Worm (Caenorhabditis elegans) whole organism, early embryonic: ENCODE data around the gene chil-1.

Experiments
- B0310.2 ChIP-seq: sonication (generic microtip); optimal IDR thresholded peaks from 2 replicates; lab custom pipeline; 2016; ENCODE audit warnings: mild to moderate bottlenecking, missing genetic modification characterization, missing compliant biosample characterization
- F13C5.2 ChIP-seq: sonication (generic microtip); optimal IDR thresholded peaks from 2 replicates; lab custom pipeline; 2017; ENCODE audit warnings: mild to moderate bottlenecking, missing genetic modification characterization, inconsistent platforms, missing compliant biosample characterization
- aly-1 ChIP-seq: sonication (generic microtip); optimal IDR thresholded peaks from 2 replicates; lab custom pipeline; 2016; ENCODE audit warnings: missing genetic modification characterization, missing compliant biosample characterization
- ama-1 ChIP-seq: fragments of 150-350 bp; optimal IDR thresholded peaks from 2 replicates; lab custom pipeline; 2014
- ceh-13 ChIP-seq: fragments of 200-800 bp; sonication (Bioruptor generic); optimal IDR thresholded peaks from 2 replicates; lab custom pipeline; 2018; ENCODE audit warnings: mild to moderate bottlenecking, missing genetic modification characterization, missing compliant biosample characterization
- ceh-36 ChIP-seq: sonication (generic microtip); optimal IDR thresholded peaks from 2 replicates; lab custom pipeline; 2016; ENCODE audit warnings: missing genetic modification characterization, inconsistent platforms, missing compliant biosample characterization
- ets-7 ChIP-seq: sonication (generic microtip); optimal IDR thresholded peaks from 2 replicates; lab custom pipeline; 2016; ENCODE audit warnings: missing genotype, missing genetic modification characterization, missing compliant biosample characterization
- flt-1 ChIP-seq: fragments of 200-800 bp; sonication (Bioruptor generic); IDR thresholded peaks from 2 replicates; pipeline ENCODE4 v1.3.6; 2022; ENCODE audit warnings: missing genetic modification characterization, missing compliant biosample characterization
- hmbx-1 ChIP-seq: sonication (generic microtip); optimal IDR thresholded peaks from 2 replicates; lab custom pipeline; 2016; ENCODE audit warnings: mild to moderate bottlenecking, missing genetic modification characterization, missing compliant biosample characterization
- hmg-4 ChIP-seq: fragments of 200-800 bp; sonication (Bioruptor generic); optimal IDR thresholded peaks from 2 replicates; lab custom pipeline; 2018; ENCODE audit warnings: mild to moderate bottlenecking, missing genetic modification characterization, missing compliant biosample characterization
- hnd-1 ChIP-seq: sonication (generic microtip); optimal IDR thresholded peaks from 2 replicates; lab custom pipeline; 2016; ENCODE audit warnings: missing genetic modification characterization, missing compliant biosample characterization
- pes-1 ChIP-seq: fragments of 200-800 bp; sonication (Bioruptor generic); IDR thresholded peaks from 2 replicates; pipeline ENCODE4 v1.3.6; 2022; ENCODE audit warnings: missing genetic modification reagents, missing genetic modification characterization, missing compliant biosample characterization
- scrt-1 ChIP-seq: fragments of 200-800 bp; sonication (Bioruptor generic); IDR thresholded peaks from 2 replicates; pipeline ENCODE4 v1.3.6; 2022; ENCODE audit warnings: missing genetic modification characterization, missing compliant biosample characterization
- sea-1 ChIP-seq: fragments of 200-800 bp; sonication (Bioruptor generic); conservative IDR thresholded peaks from 2 replicates; pipeline ENCODE4 v1.3.6; 2022; ENCODE audit warnings: missing genetic modification characterization, missing compliant biosample characterization
- tbx-11 ChIP-seq: fragments of 200-800 bp; sonication (Bioruptor generic); IDR thresholded peaks from 2 replicates; pipeline ENCODE4 v1.3.6; 2022; ENCODE audit warnings: missing genetic modification characterization, missing compliant biosample characterization
- tbx-37 ChIP-seq: fragments of 200-800 bp; sonication (Bioruptor generic); conservative IDR thresholded peaks from 2 replicates; pipeline ENCODE4 v1.3.6; 2022; ENCODE audit warnings: missing genetic modification reagents, missing genetic modification characterization, missing compliant biosample characterization
- tra-4 ChIP-seq: sonication (generic microtip); optimal IDR thresholded peaks from 2 replicates; lab custom pipeline; 2017; ENCODE audit warnings: missing genetic modification characterization, missing compliant biosample characterization

Gene chil-1

ce11 chrII:9874508-9875229 lies 8.4 kb upstream of the chil-1 start, which contains the start of the genes chil-2 and ctsa-3.2:
TSS of gene chil-2 (minus strand) at chrII:9874608.
TSS of gene ctsa-3.2 (plus strand) at chrII:9875179.
- TF ChIP-seq hnd-1 (tag; lab: Kevin White, UChicago) = no peak
- no peak for TF ChIP-seq hmbx-1 (tag; lab: Kevin White, UChicago)
- TF ChIP-seq tra-4 (tag; lab: Kevin White, UChicago) = no peak
- TF ChIP-seq aly-1 (tag; lab: Kevin White, UChicago) = no peak
- no peak for TF ChIP-seq scrt-1 (GFP tag; lab: Robert Waterston, UW)
- no peak for TF ChIP-seq tbx-11 (GFP tag; lab: Robert Waterston, UW)

ce11 chrII:9872961-9873360 lies 6.7 kb upstream of the chil-1 start, which contains the start of gene chil-8:
TSS of gene chil-8 (minus strand) at chrII:9873061.
- TF ChIP-seq tbx-37 (no peak), F13C5.2 (no peak), aly-1 (tag; lab: Kevin White, UChicago) (no peak), hmg-4 (no peak), tbx-11 (GFP tag; lab: Robert Waterston, UW) (no peak), flt-1 (GFP tag; lab: Robert Waterston, UW) (no peak), hmbx-1 (tag; lab: Kevin White, UChicago) (no peak), hnd-1 (tag; lab: Kevin White, UChicago) (no peak), pes-1 (no peak), ceh-36 (tag; lab: Kevin White, UChicago) (no peak), B0310.2 (tag; lab: Kevin White, UChicago) (no peak), sea-1 (GFP tag; lab: Robert Waterston, UW) (no peak), ets-7 (tag; lab: Kevin White, UChicago) (no peak), scrt-1 (GFP tag; lab: Robert Waterston, UW) (no peak), ama-1 (lab: Kevin White, UChicago) (no peak), tra-4 (tag; lab: Kevin White, UChicago) (no peak), ceh-13 (GFP tag; lab: Kevin White, UChicago) (no peak)

- TF ChIP-seq F13C5.2 (no peak), tra-4 (tag; lab: Kevin White, UChicago) (no peak), sea-1 (GFP tag; lab: Robert Waterston, UW) (no peak), ets-7 (tag; lab: Kevin White, UChicago) (no peak), ama-1 (lab: Kevin White, UChicago) (no peak), pes-1 (no peak), aly-1 (tag; lab: Kevin White, UChicago) (no peak)
These were observed 4.8 kb upstream of the chil-1 start, which contains the start of gene chil-7 for ce11 chrII:9871061-9871460. TSS of gene chil-7 (minus strand) at chrII:9871172.

- no peak for TF ChIP-seq ets-7 (tag; lab: Kevin White, UChicago)
- TF ChIP-seq tra-4 (tag; lab: Kevin White, UChicago) = no peak
- TF ChIP-seq scrt-1 (GFP tag; lab: Robert Waterston, UW) = no peak
- TF ChIP-seq ceh-13 (GFP tag; lab: Kevin White, UChicago) = no peak
- no peak for TF ChIP-seq F13C5.2
- no peak for TF ChIP-seq B0310.2 (tag; lab: Kevin White, UChicago)
- TF ChIP-seq sea-1 (GFP tag; lab: Robert Waterston, UW) = no peak
- TF ChIP-seq hmg-4 = no peak
- TF ChIP-seq tbx-37 = no peak
- TF ChIP-seq tbx-11 (GFP tag; lab: Robert Waterston, UW) = no peak
- no peak for TF ChIP-seq ama-1 (lab: Kevin White, UChicago)
- no peak for TF ChIP-seq pes-1
- no peak for TF ChIP-seq flt-1 (GFP tag; lab: Robert Waterston, UW)
- TF ChIP-seq aly-1 (tag; lab: Kevin White, UChicago) = no peak
- no peak for TF ChIP-seq hmbx-1 (tag; lab: Kevin White, UChicago)
- no peak for TF ChIP-seq hnd-1 (tag; lab: Kevin White, UChicago)
- no peak for TF ChIP-seq ceh-36 (tag; lab: Kevin White, UChicago)
These were observed 2.4 kb upstream of the chil-1 start, which contains the start of gene old-1 for ce11 chrII:9868698-9869097. TSS of gene old-1 (minus strand) at chrII:9868747.

DNA sequence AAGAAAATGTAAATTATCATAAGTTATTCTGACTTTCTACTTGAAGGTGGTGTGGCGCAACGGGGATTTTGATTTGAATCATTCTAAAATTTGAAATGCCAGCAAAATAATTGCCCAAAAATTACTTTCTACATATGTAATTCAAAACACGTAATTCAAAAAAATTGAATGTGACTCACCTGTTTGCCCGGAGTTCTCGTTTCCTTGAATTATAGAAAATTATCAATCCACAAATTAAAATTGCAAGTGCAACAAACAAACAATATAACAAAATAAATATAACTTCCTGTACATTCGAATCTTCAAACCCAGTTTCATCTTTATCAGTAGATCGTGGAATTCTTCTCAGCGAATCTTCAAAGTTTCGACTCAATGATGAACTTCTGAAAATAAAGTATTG lies 1.9 kb upstream of the chil-1 start:
- TF ChIP-seq scrt-1 (GFP tag; lab: Robert Waterston, UW) (no peak), ama-1 (lab: Kevin White, UChicago) (no peak), flt-1 (GFP tag; lab: Robert Waterston, UW) (no peak), F13C5.2 (no peak), tbx-11 (GFP tag; lab: Robert Waterston, UW) (no peak), tbx-37 (no peak), tra-4 (tag; lab: Kevin White, UChicago) (no peak), sea-1 (GFP tag; lab: Robert Waterston, UW) (no peak), ceh-13 (GFP tag; lab: Kevin White, UChicago) (no peak), ceh-36 (tag; lab: Kevin White, UChicago) (no peak), hmbx-1 (tag; lab: Kevin White, UChicago) (no peak), hmg-4 (no peak), hnd-1 (tag; lab: Kevin White, UChicago) (no peak)

DNA sequence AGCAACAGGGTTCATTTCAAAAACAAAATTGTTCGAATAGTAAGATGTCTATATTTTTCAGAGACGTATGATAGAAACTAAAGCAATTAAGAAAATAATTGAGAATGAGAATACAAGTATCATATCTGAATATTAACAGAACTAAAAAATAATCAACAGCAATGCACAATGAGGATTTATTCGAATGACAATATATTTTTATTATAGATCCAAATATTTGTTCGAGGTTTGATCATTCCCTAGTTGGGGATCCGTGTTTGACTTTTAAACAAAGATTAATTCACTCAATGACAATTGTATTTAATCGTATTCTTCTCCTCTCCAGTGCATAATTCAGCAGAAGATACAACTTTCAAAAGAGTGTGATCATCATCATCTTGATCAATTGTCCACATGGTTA lies 4.1 kb downstream of the chil-1 start, which contains the start of gene C08H9.18:
Gene C08H9.18 (minus strand): TSS at position 101 of the 400 bp plus-strand sequence.
- no peak for TF ChIP-seq scrt-1 (GFP tag; lab: Robert Waterston, UW)
- no peak for TF ChIP-seq flt-1 (GFP tag; lab: Robert Waterston, UW)
- no peak for TF ChIP-seq tra-4 (tag; lab: Kevin White, UChicago)
- TF ChIP-seq F13C5.2 = no peak
- no peak for TF ChIP-seq ceh-36 (tag; lab: Kevin White, UChicago)
- no peak for TF ChIP-seq hmg-4
- no peak for TF ChIP-seq aly-1 (tag; lab: Kevin White, UChicago)
- no peak for TF ChIP-seq B0310.2 (tag; lab: Kevin White, UChicago)
- no peak for TF ChIP-seq sea-1 (GFP tag; lab: Robert Waterston, UW)
- TF ChIP-seq hmbx-1 (tag; lab: Kevin White, UChicago) = no peak
- no peak for TF ChIP-seq tbx-37
- no peak for TF ChIP-seq tbx-11 (GFP tag; lab: Robert Waterston, UW)
- no peak for TF ChIP-seq ama-1 (lab: Kevin White, UChicago)
- TF ChIP-seq hnd-1 (tag; lab: Kevin White, UChicago) = no peak
- no peak for TF ChIP-seq ceh-13 (GFP tag; lab: Kevin White, UChicago)
- TF ChIP-seq pes-1 = no peak
- TF ChIP-seq ets-7 (tag; lab: Kevin White, UChicago) = no peak
